Worm (Caenorhabditis elegans) whole organism, late embryonic: ENCODE data around the gene T20G5.9.
A peak's percentile ranks its signal among the peaks of the same experiment; 100 is the strongest.

Experiments
- C08G9.2 ChIP-seq: sonication (generic microtip); optimal IDR thresholded peaks from 2 replicates; lab custom pipeline; 2016; ENCODE audit warnings: mild to moderate bottlenecking, missing genetic modification characterization, moderate library complexity, missing compliant biosample characterization
- F13H6.1 ChIP-seq: sonication (generic microtip); optimal IDR thresholded peaks from 2 replicates; lab custom pipeline; 2016; ENCODE audit warnings: missing genetic modification characterization, missing compliant biosample characterization
- K02D7.2 ChIP-seq: sonication (generic microtip); optimal IDR thresholded peaks from 2 replicates; lab custom pipeline; 2017; ENCODE audit warnings: mild to moderate bottlenecking, missing genetic modification characterization, missing compliant biosample characterization
- T23F11.4 ChIP-seq: fragments of 200-800 bp; sonication (Bioruptor generic); optimal IDR thresholded peaks from 2 replicates; lab custom pipeline; 2018; ENCODE audit warnings: mild to moderate bottlenecking, missing genetic modification characterization, missing compliant biosample characterization
- Y22D7AL.16 ChIP-seq: sonication (generic microtip); optimal IDR thresholded peaks from 2 replicates; lab custom pipeline; 2016; ENCODE audit warnings: missing genetic modification characterization, missing compliant biosample characterization
- ahr-1 ChIP-seq: sonication (generic microtip); optimal IDR thresholded peaks from 2 replicates; lab custom pipeline; 2016; ENCODE audit warnings: missing genetic modification characterization, missing compliant biosample characterization
- ama-1 ChIP-seq: fragments of 150-350 bp; optimal IDR thresholded peaks from 2 replicates; lab custom pipeline; 2014
- ceh-18 ChIP-seq: sonication (generic microtip); optimal IDR thresholded peaks from 2 replicates; lab custom pipeline; 2016; ENCODE audit warnings: missing genetic modification characterization, missing compliant biosample characterization
- ceh-22 ChIP-seq: sonication (generic microtip); optimal IDR thresholded peaks from 2 replicates; lab custom pipeline; 2017; ENCODE audit warnings: missing biosample characterization, missing genetic modification characterization
- ceh-30 ChIP-seq: fragments of 150-350 bp; optimal IDR thresholded peaks from 2 replicates; lab custom pipeline; 2014; ENCODE audit warnings: missing biosample characterization, missing genetic modification characterization
- ceh-34 ChIP-seq: sonication (generic microtip); optimal IDR thresholded peaks from 2 replicates; lab custom pipeline; 2016; ENCODE audit warnings: mild to moderate bottlenecking, missing genetic modification characterization, missing compliant biosample characterization
- ceh-45 ChIP-seq: fragments of 200-800 bp; sonication (Bioruptor generic); IDR thresholded peaks from 2 replicates; pipeline ENCODE4 v1.3.6; 2022; ENCODE audit warnings: missing genetic modification reagents, missing genetic modification characterization, missing compliant biosample characterization
- dmd-4 ChIP-seq: sonication (generic microtip); optimal IDR thresholded peaks from 2 replicates; lab custom pipeline; 2016; ENCODE audit warnings: borderline replicate concordance, missing genetic modification characterization, missing compliant biosample characterization
- dve-1 ChIP-seq: sonication (generic microtip); optimal IDR thresholded peaks from 2 replicates; lab custom pipeline; 2017; ENCODE audit warnings: antibody characterized with exemption, mild to moderate bottlenecking, missing genetic modification characterization, missing compliant biosample characterization
- elt-2 ChIP-seq: sonication (generic microtip); optimal IDR thresholded peaks from 2 replicates; lab custom pipeline; 2016; ENCODE audit warnings: missing genetic modification reagents, missing genetic modification characterization, missing compliant biosample characterization
- ets-4 ChIP-seq: sonication (generic microtip); optimal IDR thresholded peaks from 2 replicates; lab custom pipeline; 2016; ENCODE audit warnings: missing genetic modification characterization, missing compliant biosample characterization
- eyg-1 ChIP-seq: sonication (generic microtip); optimal IDR thresholded peaks from 2 replicates; lab custom pipeline; 2016; ENCODE audit warnings: missing genotype, missing genetic modification characterization, missing compliant biosample characterization
- fax-1 ChIP-seq: sonication (generic microtip); optimal IDR thresholded peaks from 2 replicates; lab custom pipeline; 2016; ENCODE audit warnings: missing genotype, missing genetic modification characterization, missing compliant biosample characterization
- fkh-10 ChIP-seq: fragments of 150-350 bp; optimal IDR thresholded peaks from 2 replicates; lab custom pipeline; 2014; ENCODE audit warnings: missing biosample characterization, missing genetic modification reagents, missing genetic modification characterization
- gmeb-2 ChIP-seq: sonication (generic microtip); optimal IDR thresholded peaks from 2 replicates; lab custom pipeline; 2016; ENCODE audit warnings: missing genetic modification characterization, inconsistent platforms, missing compliant biosample characterization
- hlh-13 ChIP-seq: fragments of 200-800 bp; sonication (Bioruptor generic); optimal IDR thresholded peaks from 2 replicates; lab custom pipeline; 2018; ENCODE audit warnings: mild to moderate bottlenecking, missing genetic modification characterization, missing compliant biosample characterization
- hlh-15 ChIP-seq: sonication (generic microtip); optimal IDR thresholded peaks from 2 replicates; lab custom pipeline; 2016; ENCODE audit warnings: missing genetic modification characterization, missing compliant biosample characterization
- hlh-6 ChIP-seq: sonication (generic microtip); optimal IDR thresholded peaks from 2 replicates; lab custom pipeline; 2016; ENCODE audit warnings: missing genotype, missing genetic modification characterization, missing compliant biosample characterization
- hlh-8 ChIP-seq: sonication (generic microtip); optimal IDR thresholded peaks from 2 replicates; lab custom pipeline; 2016; ENCODE audit warnings: missing genotype, missing genetic modification characterization, missing compliant biosample characterization
- madf-2 ChIP-seq: sonication (generic microtip); optimal IDR thresholded peaks from 2 replicates; lab custom pipeline; 2017; ENCODE audit warnings: missing genetic modification characterization, missing compliant biosample characterization
- nfya-1 ChIP-seq: sonication (generic microtip); optimal IDR thresholded peaks from 2 replicates; lab custom pipeline; 2017; ENCODE audit warnings: missing genetic modification characterization, mild to moderate bottlenecking, missing compliant biosample characterization, antibody characterized with exemption, moderate library complexity
- nhr-11 ChIP-seq: fragments of 150-350 bp; optimal IDR thresholded peaks from 2 replicates; lab custom pipeline; 2014; ENCODE audit warnings: missing biosample characterization, missing genetic modification characterization
- pag-3 ChIP-seq: sonication (generic microtip); optimal IDR thresholded peaks from 2 replicates; lab custom pipeline; 2016; ENCODE audit warnings: missing compliant biosample characterization, missing genetic modification characterization, borderline replicate concordance
- pat-9 ChIP-seq: fragments of 200-800 bp; sonication (Bioruptor generic); optimal IDR thresholded peaks from 2 replicates; lab custom pipeline; 2018; ENCODE audit warnings: mild to moderate bottlenecking, missing genetic modification characterization, moderate library complexity, missing compliant biosample characterization
- pax-1 ChIP-seq: fragments of 150-350 bp; optimal IDR thresholded peaks from 2 replicates; lab custom pipeline; 2014; ENCODE audit warnings: missing biosample characterization, missing genetic modification characterization
- pha-4 ChIP-seq: fragments of 150-350 bp; optimal IDR thresholded peaks from 2 replicates; lab custom pipeline; 2018; ENCODE audit warnings: missing biosample characterization, missing genetic modification reagents, missing genetic modification characterization
- sdc-2 ChIP-seq: sonication (generic microtip); optimal IDR thresholded peaks from 2 replicates; lab custom pipeline; 2016; ENCODE audit warnings: missing genotype, missing genetic modification characterization, missing compliant biosample characterization
- sox-4 ChIP-seq: sonication (generic microtip); optimal IDR thresholded peaks from 2 replicates; lab custom pipeline; 2017; ENCODE audit warnings: mild to moderate bottlenecking, missing genetic modification characterization, inconsistent platforms, missing compliant biosample characterization
- syd-9 ChIP-seq: sonication (generic microtip); optimal IDR thresholded peaks from 2 replicates; lab custom pipeline; 2016; ENCODE audit warnings: mild to moderate bottlenecking, missing genetic modification characterization, moderate library complexity, missing compliant biosample characterization
- tbx-2 ChIP-seq: sonication (generic microtip); optimal IDR thresholded peaks from 2 replicates; lab custom pipeline; 2016; ENCODE audit warnings: missing genetic modification characterization, missing compliant biosample characterization
- tbx-7 ChIP-seq: sonication (generic microtip); optimal IDR thresholded peaks from 2 replicates; lab custom pipeline; 2016; ENCODE audit warnings: missing genotype, missing genetic modification characterization, missing compliant biosample characterization
- ttx-3 ChIP-seq: sonication (generic microtip); optimal IDR thresholded peaks from 2 replicates; lab custom pipeline; 2016; ENCODE audit warnings: missing genetic modification reagents, missing genetic modification characterization, missing compliant biosample characterization
- ztf-16 ChIP-seq: sonication (generic microtip); optimal IDR thresholded peaks from 2 replicates; lab custom pipeline; 2017; ENCODE audit warnings: missing genetic modification characterization, missing compliant biosample characterization

T20G5.9 gene

DNA sequence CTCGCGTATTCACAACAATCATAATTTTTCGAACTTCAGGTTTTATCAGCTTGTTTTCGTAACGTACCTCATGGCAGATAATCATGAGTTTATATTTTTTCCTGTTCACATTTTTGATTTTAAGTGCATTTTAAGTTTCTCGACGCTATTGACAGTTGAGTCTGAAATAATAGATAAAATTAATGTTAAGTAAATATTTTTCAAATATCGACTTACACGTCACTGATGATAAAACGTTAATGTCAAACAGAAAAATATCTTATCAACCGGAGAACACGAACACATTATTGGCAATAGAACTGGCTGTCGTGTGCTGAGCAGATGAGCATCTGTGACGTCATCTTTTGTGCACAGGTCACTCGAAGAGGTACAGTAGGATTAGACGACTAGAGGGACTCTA is 12.8 kb upstream of the T20G5.9 start:
- TF ChIP-seq ceh-22 (tag; lab: Kevin White, UChicago) (no peak), fkh-10 (GFP tag; lab: Kevin White, UChicago) (no peak), ets-4 (tag; lab: Kevin White, UChicago) (no peak), elt-2 (tag; lab: Kevin White, UChicago) (peak; percentile 82), hlh-8 (tag; lab: Kevin White, UChicago) (no peak)

DNA sequence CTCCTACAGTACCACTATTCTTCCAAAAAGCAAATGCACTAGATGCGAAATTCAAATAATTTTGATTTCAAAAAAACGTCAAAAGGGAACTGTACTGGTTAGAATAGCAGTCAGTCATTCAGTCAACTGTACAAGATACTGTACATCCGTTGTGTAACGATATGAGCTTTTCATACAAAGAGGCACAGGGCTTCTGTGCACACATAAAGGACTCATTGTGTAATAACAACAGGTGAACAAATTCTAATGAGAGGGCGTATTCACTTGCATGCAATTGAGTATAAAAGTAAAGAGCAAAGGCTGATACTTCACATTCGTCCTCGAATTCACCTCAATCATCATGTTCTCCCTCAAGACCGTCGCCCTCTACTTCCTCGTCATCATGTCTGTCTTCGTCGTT is 12.2 kb upstream of the T20G5.9 start, which contains the start of gene dod-6:
Gene dod-6 (plus strand): TSS at position 301 of the 400 bp plus-strand sequence.
- TF ChIP-seq ahr-1 (tag; lab: Kevin White, UChicago) = no peak
- no peak for TF ChIP-seq pha-4 (tag; lab: Kevin White, UChicago)
- no peak for TF ChIP-seq pax-1 (tag; lab: Kevin White, UChicago)
- no peak for TF ChIP-seq hlh-15 (tag; lab: Kevin White, UChicago)
- no peak for TF ChIP-seq nhr-11
- no peak for TF ChIP-seq Y22D7AL.16
- no peak for TF ChIP-seq dve-1 (tag; lab: Kevin White, UChicago)
- no peak for TF ChIP-seq F13H6.1 (tag; lab: Kevin White, UChicago)
- TF ChIP-seq K02D7.2 = no peak
- TF ChIP-seq fax-1 (tag; lab: Kevin White, UChicago) = no peak
- TF ChIP-seq T23F11.4 = no peak

DNA sequence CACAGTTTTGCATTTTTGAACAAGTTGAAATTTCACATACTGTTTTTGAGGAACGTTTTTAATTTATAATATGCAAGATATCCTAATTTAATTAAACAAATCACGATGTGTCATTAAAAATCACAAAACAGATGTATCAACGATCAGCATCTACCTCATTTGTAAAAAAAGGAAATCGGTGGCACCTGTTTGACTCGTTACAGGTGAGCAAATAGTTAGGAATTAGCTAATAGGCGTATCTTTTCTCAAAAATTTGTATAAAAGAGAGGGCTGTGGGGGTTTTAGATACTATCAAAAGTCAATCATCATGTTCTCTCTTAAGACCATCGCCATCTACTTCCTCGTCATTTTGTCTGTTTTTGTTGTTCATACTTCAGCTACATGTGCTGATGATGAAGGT is 10.6 kb upstream of the T20G5.9 start, which contains the start of gene T20G5.8:
Gene T20G5.8 (plus strand): TSS at position 301 of the 400 bp plus-strand sequence.
- no peak for TF ChIP-seq ceh-34
- TF ChIP-seq tbx-7 (tag; lab: Kevin White, UChicago) = no peak
- no peak for TF ChIP-seq hlh-13 (GFP tag; lab: Kevin White, UChicago)
- TF ChIP-seq ztf-16 (tag; lab: Kevin White, UChicago) = no peak
- no peak for TF ChIP-seq C08G9.2 (tag; lab: Kevin White, UChicago)
- no peak for TF ChIP-seq eyg-1 (tag; lab: Kevin White, UChicago)
- no peak for TF ChIP-seq Y22D7AL.16
- no peak for TF ChIP-seq syd-9 (tag; lab: Kevin White, UChicago)
- no peak for TF ChIP-seq ahr-1 (tag; lab: Kevin White, UChicago)
- TF ChIP-seq madf-2 (tag; lab: Kevin White, UChicago) = no peak
- no peak for TF ChIP-seq hlh-6 (tag; lab: Kevin White, UChicago)
- no peak for TF ChIP-seq gmeb-2 (tag; lab: Kevin White, UChicago)
- TF ChIP-seq sox-4 (tag; lab: Kevin White, UChicago) = no peak
- no peak for TF ChIP-seq ceh-30 (tag; lab: Kevin White, UChicago)
- TF ChIP-seq ttx-3 (tag; lab: Kevin White, UChicago) = no peak

DNA sequence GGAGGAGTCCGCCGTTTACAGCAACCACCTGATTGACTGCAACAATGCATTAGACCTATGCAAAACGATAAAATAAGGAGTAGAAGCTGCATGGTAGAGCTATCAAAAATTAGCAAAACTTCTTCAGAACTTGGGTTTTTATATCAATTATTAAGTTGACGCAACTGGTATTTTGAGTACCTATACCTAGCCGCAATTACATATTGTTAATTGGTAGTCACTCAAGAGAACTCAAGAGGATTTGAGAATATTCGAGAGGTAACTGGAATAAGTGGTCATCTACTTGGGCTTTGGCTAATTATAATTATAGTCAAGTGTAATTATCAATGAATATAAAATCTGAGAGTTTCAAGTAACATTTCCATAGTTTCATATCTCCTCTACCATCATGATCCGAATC is 8.4 kb upstream of the T20G5.9 start, which contains the start of the genes T20G5.13 and T20G5.12:
Gene T20G5.13 (minus strand): TSS at position 101 of the 400 bp plus-strand sequence.
Gene T20G5.12 (plus strand): TSS at position 370 of the 400 bp plus-strand sequence.
- TF ChIP-seq tbx-2 (tag; lab: Kevin White, UChicago) (no peak), ceh-18 (no peak), hlh-13 (GFP tag; lab: Kevin White, UChicago) (no peak), ceh-45 (GFP tag; lab: Robert Waterston, UW) (no peak), hlh-8 (tag; lab: Kevin White, UChicago) (no peak), dmd-4 (no peak), ceh-30 (tag; lab: Kevin White, UChicago) (no peak), sdc-2 (tag; lab: Kevin White, UChicago) (no peak), pat-9 (tag; lab: Kevin White, UChicago) (no peak), ama-1 (lab: Kevin White, UChicago) (no peak), pag-3 (tag; lab: Kevin White, UChicago) (no peak), nfya-1 (tag; lab: Kevin White, UChicago) (no peak), ceh-34 (no peak), hlh-15 (tag; lab: Kevin White, UChicago) (no peak)
